Fruit fly (Drosophila melanogaster) whole organism, wandering third instar larva: ENCODE measurements around the gene Uch.

ENCODE experiments used
- Abd-B ChIP-seq: fragments of >200 bp; optimal IDR thresholded peaks from 2 replicates; lab custom pipeline; 2017; ENCODE audit warnings: missing biosample characterization, missing genetic modification characterization
- CG32264 ChIP-seq: fragments of 200-800 bp; sonication (Bioruptor generic); optimal IDR thresholded peaks from 2 replicates; lab custom pipeline; 2016; ENCODE audit warnings: missing biosample characterization, missing genetic modification characterization
- CG9705 ChIP-seq: fragments of 200-800 bp; sonication (Bioruptor generic); optimal IDR thresholded peaks from 2 replicates; lab custom pipeline; 2018; ENCODE audit warnings: missing biosample characterization, mild to moderate bottlenecking, missing genetic modification characterization
- CrebA ChIP-seq: fragments of 200-800 bp; sonication (Bioruptor generic); optimal IDR thresholded peaks from 2 replicates; lab custom pipeline; 2016; ENCODE audit warnings: missing biosample characterization, mild to moderate bottlenecking, missing genetic modification characterization, borderline replicate concordance
- Dfd ChIP-seq: fragments of >200 bp; optimal IDR thresholded peaks from 2 replicates; lab custom pipeline; 2017; ENCODE audit warnings: missing biosample characterization, missing genetic modification characterization
- Dif ChIP-seq: fragments of 200-275, 200-300 bp; sonication (Bioruptor generic); optimal IDR thresholded peaks from 2 replicates; lab custom pipeline; 2018; ENCODE audit warnings: missing biosample characterization, missing genetic modification characterization; ENCODE audit not compliant: partially characterized antibody
- HLH106 ChIP-seq: fragments of 200-800 bp; optimal IDR thresholded peaks from 3 replicates; lab custom pipeline; 2019; ENCODE audit warnings: missing biosample characterization, mild to moderate bottlenecking, missing genetic modification characterization, moderate library complexity
- Hnf4 ChIP-seq: fragments of 200-800 bp; sonication (Bioruptor generic); optimal IDR thresholded peaks from 2 replicates; lab custom pipeline; 2016; ENCODE audit warnings: missing biosample characterization, mild to moderate bottlenecking, missing genetic modification characterization
- Hr78 ChIP-seq: fragments of >200 bp; optimal IDR thresholded peaks from 2 replicates; lab custom pipeline; 2017; ENCODE audit warnings: missing biosample characterization, missing genetic modification characterization
- Hr83 ChIP-seq: fragments of 200-300 bp; sonication (Bioruptor generic); optimal IDR thresholded peaks from 2 replicates; lab custom pipeline; 2016; ENCODE audit warnings: missing biosample characterization, mild to moderate bottlenecking, missing genetic modification characterization, moderate library complexity; ENCODE audit not compliant: poor library complexity, severe bottlenecking
- Jra ChIP-seq: sonication (Bioruptor generic); optimal IDR thresholded peaks from 2 replicates; lab custom pipeline; 2016; ENCODE audit warnings: missing biosample characterization, missing genetic modification characterization
- Myc ChIP-seq: fragments of >200 bp; optimal IDR thresholded peaks from 2 replicates; lab custom pipeline; 2017
- N ChIP-seq: fragments of >200 bp; optimal IDR thresholded peaks from 2 replicates; lab custom pipeline; 2018; ENCODE audit warnings: missing biosample characterization, missing external identifiers, missing genetic modification characterization
- OdsH ChIP-seq: fragments of 200-800 bp; sonication (Bioruptor generic); optimal IDR thresholded peaks from 2 replicates; lab custom pipeline; 2016; ENCODE audit warnings: missing biosample characterization, mild to moderate bottlenecking, missing genetic modification characterization
- Rel ChIP-seq, 2 experiments: fragments of 200-800 bp; sonication (Bioruptor generic) in 1 of 2; optimal IDR thresholded peaks; 2 replicates in 1 of 2; 3 replicates in 1 of 2; lab custom pipeline; 2016 to 2019; ENCODE audit warnings: mild to moderate bottlenecking in 2 of 2, missing biosample characterization in 2 of 2, missing genetic modification characterization in 2 of 2, moderate library complexity in 1 of 2
- Sp1 ChIP-seq: fragments of 200-800 bp; sonication (Bioruptor generic); optimal IDR thresholded peaks from 3 replicates; lab custom pipeline; 2019; ENCODE audit warnings: missing biosample characterization, mild to moderate bottlenecking, missing genetic modification characterization, moderate library complexity
- Vsx2 ChIP-seq: fragments of 200-300, 225-300 bp; sonication (Bioruptor generic); optimal IDR thresholded peaks from 2 replicates; lab custom pipeline; 2018; ENCODE audit warnings: missing biosample characterization, missing genetic modification characterization; ENCODE audit not compliant: partially characterized antibody
- br ChIP-seq: fragments of 200-800 bp; sonication (Bioruptor generic); optimal IDR thresholded peaks from 2 replicates; lab custom pipeline; 2016; ENCODE audit warnings: missing biosample characterization, missing genetic modification characterization
- brk ChIP-seq: fragments of 200-800 bp; sonication (Bioruptor generic); optimal IDR thresholded peaks from 2 replicates; lab custom pipeline; 2016; ENCODE audit warnings: missing biosample characterization, mild to moderate bottlenecking, missing genetic modification characterization
- dl ChIP-seq, 2 experiments: fragments of 175-275, 200-275 bp in 1 of 2; fragments of 200-275 bp in 1 of 2; sonication (Bioruptor generic); optimal IDR thresholded peaks; lab custom pipeline; 2018; ENCODE audit warnings: mild to moderate bottlenecking in 2 of 2, missing biosample characterization in 2 of 2, missing genetic modification characterization in 2 of 2, moderate library complexity in 2 of 2; ENCODE audit not compliant: partially characterized antibody in 2 of 2, insufficient read depth in 1 of 2
- dmrt93B ChIP-seq: fragments of 200-800 bp; sonication (Bioruptor generic); optimal IDR thresholded peaks from 2 replicates; lab custom pipeline; 2018; ENCODE audit warnings: missing biosample characterization, mild to moderate bottlenecking, missing genetic modification characterization
- dsf ChIP-seq: sonication (Bioruptor generic); optimal IDR thresholded peaks from 2 replicates; lab custom pipeline; 2016; ENCODE audit warnings: missing biosample characterization, missing genetic modification characterization, borderline replicate concordance
- ey ChIP-seq: fragments of 200-800 bp; sonication (Bioruptor generic); optimal IDR thresholded peaks from 2 replicates; lab custom pipeline; 2016; ENCODE audit warnings: missing biosample characterization, missing genetic modification characterization
- foxo ChIP-seq, 2 experiments: fragments of 200-800 bp; sonication (Bioruptor generic); optimal IDR thresholded peaks; 2 replicates in 1 of 2; 3 replicates in 1 of 2; lab custom pipeline; 2016 to 2017; ENCODE audit warnings: missing biosample characterization in 2 of 2, missing genetic modification characterization in 2 of 2
- fru ChIP-seq: fragments of 200-800 bp; sonication (Bioruptor generic); optimal IDR thresholded peaks from 3 replicates; lab custom pipeline; 2016; ENCODE audit warnings: missing biosample characterization, mild to moderate bottlenecking, missing genetic modification characterization
- h ChIP-seq: fragments of 200-800 bp; sonication (Bioruptor generic); optimal IDR thresholded peaks from 3 replicates; lab custom pipeline; 2016; ENCODE audit warnings: missing biosample characterization, mild to moderate bottlenecking, missing genetic modification characterization
- jim ChIP-seq: fragments of 175-275, 200-325 bp; sonication (Bioruptor generic); optimal IDR thresholded peaks from 2 replicates; lab custom pipeline; 2016; ENCODE audit warnings: missing biosample characterization, mild to moderate bottlenecking, missing genetic modification characterization
- lola ChIP-seq: fragments of >200 bp; optimal IDR thresholded peaks from 2 replicates; lab custom pipeline; 2017; ENCODE audit warnings: missing biosample characterization, missing genetic modification characterization
- pan ChIP-seq: fragments of >200 bp; optimal IDR thresholded peaks from 2 replicates; lab custom pipeline; 2017
- psq ChIP-seq: fragments of 200-800 bp; sonication (Bioruptor generic); optimal IDR thresholded peaks from 3 replicates; lab custom pipeline; 2017; ENCODE audit warnings: missing biosample characterization, mild to moderate bottlenecking, missing genetic modification characterization, moderate library complexity
- rgr ChIP-seq: fragments of 200-800 bp; sonication (Bioruptor generic); optimal IDR thresholded peaks from 3 replicates; lab custom pipeline; 2016; ENCODE audit warnings: missing biosample characterization, mild to moderate bottlenecking, missing genetic modification characterization
- sage ChIP-seq: fragments of 200-800 bp; sonication (Bioruptor generic); optimal IDR thresholded peaks from 2 replicates; lab custom pipeline; 2016; ENCODE audit warnings: missing biosample characterization, mild to moderate bottlenecking, missing genetic modification characterization
- sv ChIP-seq: fragments of 200-800 bp; sonication (Bioruptor generic); optimal IDR thresholded peaks from 3 replicates; lab custom pipeline; 2016; ENCODE audit warnings: missing biosample characterization, missing genetic modification characterization
- tai ChIP-seq: sonication (Bioruptor generic); optimal IDR thresholded peaks from 2 replicates; lab custom pipeline; 2016; ENCODE audit warnings: missing biosample characterization, missing genetic modification characterization
- woc ChIP-seq: sonication (Bioruptor generic); optimal IDR thresholded peaks from 2 replicates; lab custom pipeline; 2016; ENCODE audit warnings: missing biosample characterization, mild to moderate bottlenecking, missing genetic modification characterization

The Uch gene

dm6 chr2L:2252241-2252640 lies 38.2 kb upstream of the Uch start, which contains the start of gene CG17239:
Gene CG17239 (minus strand): TSS chr2L:2252341.
- no peak for TF ChIP-seq Vsx2 (GFP tag; lab: Kevin White, UChicago)
- no peak for TF ChIP-seq sage

dm6 chr2L:2251175-2251574 lies 37.2 kb upstream of the Uch start, which contains the start of gene Ser12:
Gene Ser12 (minus strand): TSS chr2L:2251275.
- no peak for TF ChIP-seq h (GFP tag; lab: Kevin White, UChicago)
- no peak for TF ChIP-seq lola (GFP tag; lab: Kevin White, UChicago)
- no peak for TF ChIP-seq brk (GFP tag; lab: Kevin White, UChicago)
- TF ChIP-seq, all 38 proteins: peak for 0

dm6 chr2L:2249578-2249977 lies 35.6 kb upstream of the Uch start:
- no peak for TF ChIP-seq rgr (GFP tag; lab: Kevin White, UChicago)
- no peak for TF ChIP-seq Abd-B (GFP tag; lab: Kevin White, UChicago)
- TF ChIP-seq dmrt93B = no peak
- no peak for TF ChIP-seq dl (GFP tag; optimal IDR thresholded peaks at IDR 0.05; lab: Kevin White, UChicago; ENCODE audit: insufficient read depth in 1 of 2, partially characterized antibody in 2 of 2)
- no peak for TF ChIP-seq Rel (GFP tag; optimal IDR thresholded peaks at IDR 0.05; lab: Kevin White, UChicago)
- TF ChIP-seq Rel (tag; optimal IDR thresholded peaks at IDR 0.05; lab: Kevin White, UChicago) = no peak
- no peak for TF ChIP-seq Hr78 (GFP tag; lab: Kevin White, UChicago)
- no peak for TF ChIP-seq Jra (GFP tag; lab: Kevin White, UChicago)
- no peak for TF ChIP-seq CG9705 (GFP tag; lab: Kevin White, UChicago)
- TF ChIP-seq lola (GFP tag; lab: Kevin White, UChicago) = no peak
- no peak for TF ChIP-seq fru (GFP tag; lab: Kevin White, UChicago)
- no peak for TF ChIP-seq HLH106
- no peak for TF ChIP-seq jim (GFP tag; lab: Kevin White, UChicago)
- TF ChIP-seq br = no peak

- TF ChIP-seq HLH106 (no peak), jim (GFP tag; lab: Kevin White, UChicago) (no peak), Hr78 (GFP tag; lab: Kevin White, UChicago) (no peak), rgr (GFP tag; lab: Kevin White, UChicago) (no peak), Rel (GFP tag; optimal IDR thresholded peaks at IDR 0.05; lab: Kevin White, UChicago) (no peak), Rel (tag; optimal IDR thresholded peaks at IDR 0.05; lab: Kevin White, UChicago) (peak; percentile 91)
Measured at dm6 chr2L:2242783-2243182, 28.8 kb upstream of the Uch start.

dm6 chr2L:2242139-2242538 lies 28.1 kb upstream of the Uch start, which contains the start of gene CG4267:
Gene CG4267 (plus strand): TSS chr2L:2242378.
- no peak for TF ChIP-seq CrebA (GFP tag; lab: Kevin White, UChicago)
- TF ChIP-seq brk (GFP tag; lab: Kevin White, UChicago) = no peak
- no peak for TF ChIP-seq HLH106
- no peak for TF ChIP-seq Abd-B (GFP tag; lab: Kevin White, UChicago)
- TF ChIP-seq OdsH (GFP tag; lab: Kevin White, UChicago) = no peak
- no peak for TF ChIP-seq sv
- TF ChIP-seq Myc = no peak
- TF ChIP-seq pan = no peak
- no peak for TF ChIP-seq N
- no peak for TF ChIP-seq Dfd (GFP tag; lab: Kevin White, UChicago)
- TF ChIP-seq Sp1 (GFP tag; lab: Kevin White, UChicago) = no peak
- TF ChIP-seq jim (GFP tag; lab: Kevin White, UChicago) = no peak
- no peak for TF ChIP-seq Hr78 (GFP tag; lab: Kevin White, UChicago)
- no peak for TF ChIP-seq br
- TF ChIP-seq rgr (GFP tag; lab: Kevin White, UChicago) = no peak
- peak; percentile 45 for TF ChIP-seq Hr83 (GFP tag; lab: Kevin White, UChicago)
- TF ChIP-seq h (GFP tag; lab: Kevin White, UChicago) = peak; percentile 11
- TF ChIP-seq foxo (GFP tag; optimal IDR thresholded peaks at IDR 0.05; lab: Kevin White, UChicago) = no peak
- no peak for TF ChIP-seq lola (GFP tag; lab: Kevin White, UChicago)
- TF ChIP-seq ey (GFP tag; lab: Kevin White, UChicago) = no peak
- no peak for TF ChIP-seq Hnf4 (GFP tag; lab: Kevin White, UChicago)
- no peak for TF ChIP-seq sage
- TF ChIP-seq dl (GFP tag; optimal IDR thresholded peaks at IDR 0.05; lab: Kevin White, UChicago; ENCODE audit: insufficient read depth in 1 of 2, partially characterized antibody in 2 of 2) = peak; percentile 82 to 92
- no peak for TF ChIP-seq dsf
- no peak for TF ChIP-seq Jra (GFP tag; lab: Kevin White, UChicago)
- peak; percentile 77 for TF ChIP-seq Vsx2 (GFP tag; lab: Kevin White, UChicago)
- TF ChIP-seq dmrt93B = no peak
- TF ChIP-seq psq (GFP tag; lab: Kevin White, UChicago) = no peak
- TF ChIP-seq CG9705 (GFP tag; lab: Kevin White, UChicago) = no peak
- no peak for TF ChIP-seq fru (GFP tag; lab: Kevin White, UChicago)
- no peak for TF ChIP-seq CG32264 (GFP tag; lab: Kevin White, UChicago)
- no peak for TF ChIP-seq tai (GFP tag; lab: Kevin White, UChicago)
- no peak for TF ChIP-seq woc
- TF ChIP-seq Dif = peak; percentile 97
